Fruit fly (Drosophila melanogaster) whole organism, embryonic: ENCODE results near the gene sip3.
A peak's percentile ranks its signal among the peaks of the same experiment; 100 is the strongest.

Experiments
- ATbp ChIP-seq: fragments of 200-800 bp; sonication (Bioruptor generic); optimal IDR thresholded peaks from 2 replicates; lab custom pipeline; 2017; ENCODE audit warnings: missing biosample characterization, mild to moderate bottlenecking, missing genetic modification characterization, missing genetic modification reagents
- BEAF-32 ChIP-seq: fragments of 200-800 bp; sonication (Bioruptor generic); optimal IDR thresholded peaks from 3 replicates; lab custom pipeline; 2017; ENCODE audit warnings: missing biosample characterization, missing genetic modification characterization, mild to moderate bottlenecking, moderate library complexity, missing genetic modification reagents
- CG13287 ChIP-seq: fragments of 200-800 bp; sonication (Bioruptor generic); IDR thresholded peaks from 2 replicates; pipeline ENCODE4 v1.3.6; 2022; ENCODE audit warnings: missing biosample characterization, missing genetic modification characterization; ENCODE audit not compliant: partially characterized antibody
- CG13424 ChIP-seq: fragments of 200-800 bp; sonication (Bioruptor generic); optimal IDR thresholded peaks from 2 replicates; lab custom pipeline; 2019; ENCODE audit warnings: missing biosample characterization, mild to moderate bottlenecking, missing genetic modification characterization, moderate library complexity
- CG14014 ChIP-seq: fragments of 200-800 bp; sonication (Bioruptor generic); IDR thresholded peaks from 2 replicates; pipeline ENCODE4 v1.3.6; 2022; ENCODE audit warnings: missing biosample characterization, missing genetic modification characterization
- CG1603 ChIP-seq: fragments of 200-800 bp; sonication (Bioruptor generic); optimal IDR thresholded peaks from 2 replicates; lab custom pipeline; 2019; ENCODE audit warnings: missing biosample characterization, mild to moderate bottlenecking, missing genetic modification characterization, moderate library complexity
- CG17328 ChIP-seq: fragments of 200-800 bp; sonication (Bioruptor generic); IDR thresholded peaks from 2 replicates; pipeline ENCODE4 v1.3.6; 2022; ENCODE audit warnings: missing biosample characterization, missing genetic modification characterization
- CG17361 ChIP-seq: fragments of 200-800 bp; sonication (Bioruptor generic); IDR thresholded peaks from 3 replicates; pipeline ENCODE4 v1.3.6; 2022; ENCODE audit warnings: missing biosample characterization, missing genetic modification characterization
- CG2116 ChIP-seq: fragments of 200-800 bp; sonication (Bioruptor generic); optimal IDR thresholded peaks from 3 replicates; lab custom pipeline; 2018; ENCODE audit warnings: missing biosample characterization, mild to moderate bottlenecking, missing genetic modification characterization
- CG2120 ChIP-seq: fragments of 200-800 bp; sonication (Bioruptor generic); optimal IDR thresholded peaks from 3 replicates; lab custom pipeline; 2016; ENCODE audit warnings: missing biosample characterization, missing genetic modification characterization
- CG34224 ChIP-seq: fragments of 200-800 bp; sonication (Bioruptor generic); IDR thresholded peaks from 3 replicates; pipeline ENCODE4 v1.3.6; 2022; ENCODE audit warnings: missing biosample characterization, missing genetic modification characterization; ENCODE audit not compliant: partially characterized antibody
- CG4360 ChIP-seq: fragments of 200-800 bp; sonication (Bioruptor generic); IDR thresholded peaks from 2 replicates; pipeline ENCODE4 v1.3.6; 2022; ENCODE audit warnings: missing biosample characterization, missing genetic modification characterization
- CG7357 ChIP-seq: fragments of 200-800 bp; sonication (Bioruptor generic); IDR thresholded peaks from 3 replicates; pipeline ENCODE4 v1.3.6; 2022; ENCODE audit warnings: missing biosample characterization, missing genetic modification characterization
- CG9215 ChIP-seq: fragments of 200-800 bp; sonication (Bioruptor generic); IDR thresholded peaks from 2 replicates; pipeline ENCODE4 v1.3.6; 2022; ENCODE audit warnings: missing biosample characterization, missing genetic modification characterization
- CG9609 ChIP-seq: fragments of 200-800 bp; sonication (Bioruptor generic); optimal IDR thresholded peaks from 3 replicates; lab custom pipeline; 2016; ENCODE audit warnings: missing biosample characterization, missing genetic modification characterization
- CHES-1-like ChIP-seq: fragments of 200-800 bp; sonication (Bioruptor generic); optimal IDR thresholded peaks from 2 replicates; lab custom pipeline; 2016; ENCODE audit warnings: missing biosample characterization, missing genetic modification characterization
- Dip3 ChIP-seq: fragments of 200-800 bp; sonication (Bioruptor generic); optimal IDR thresholded peaks from 3 replicates; lab custom pipeline; 2016; ENCODE audit warnings: missing biosample characterization, missing genetic modification characterization
- Dll ChIP-seq: fragments of 200-800 bp; sonication (Bioruptor generic); IDR thresholded peaks from 4 replicates; pipeline ENCODE4 v1.3.6; 2022; ENCODE audit warnings: missing biosample characterization, missing genetic modification characterization; ENCODE audit not compliant: partially characterized antibody
- Doc2 ChIP-seq: fragments of 200-800 bp; sonication (Bioruptor generic); IDR thresholded peaks from 2 replicates; pipeline ENCODE4 v1.3.6; 2022; ENCODE audit warnings: missing biosample characterization, missing genetic modification characterization
- Doc3 ChIP-seq: fragments of 200-800 bp; sonication (Bioruptor generic); IDR thresholded peaks from 3 replicates; pipeline ENCODE4 v1.3.6; 2022; ENCODE audit warnings: missing biosample characterization, missing genetic modification characterization; ENCODE audit not compliant: partially characterized antibody
- E2f2 ChIP-seq: fragments of 200-800 bp; sonication (Bioruptor generic); IDR thresholded peaks from 2 replicates; pipeline ENCODE4 v1.3.6; 2022; ENCODE audit warnings: missing biosample characterization, missing genetic modification characterization
- Elba2 ChIP-seq: fragments of 200-800 bp; sonication (Bioruptor generic); optimal IDR thresholded peaks from 3 replicates; lab custom pipeline; 2016; ENCODE audit warnings: missing biosample characterization, missing genetic modification characterization
- HLH54F ChIP-seq: fragments of 200-800 bp; sonication (Bioruptor generic); optimal IDR thresholded peaks from 3 replicates; lab custom pipeline; 2016; ENCODE audit warnings: missing biosample characterization, missing genetic modification characterization
- Opbp ChIP-seq: fragments of 200-800 bp; sonication (Bioruptor generic); IDR thresholded peaks from 3 replicates; pipeline ENCODE4 v1.3.6; 2022; ENCODE audit warnings: missing biosample characterization, missing genetic modification characterization; ENCODE audit not compliant: partially characterized antibody
- Sry-δ ChIP-seq: fragments of 200-800 bp; sonication (Bioruptor generic); optimal IDR thresholded peaks from 2 replicates; lab custom pipeline; 2016; ENCODE audit warnings: missing biosample characterization, missing genetic modification characterization
- Vsx1 ChIP-seq: fragments of 200-800 bp; sonication (Bioruptor generic); optimal IDR thresholded peaks from 2 replicates; lab custom pipeline; 2017; ENCODE audit warnings: missing biosample characterization, mild to moderate bottlenecking, missing genetic modification characterization, missing genetic modification reagents
- YL-1 ChIP-seq: fragments of 200-800 bp; sonication (Bioruptor generic); optimal IDR thresholded peaks from 3 replicates; lab custom pipeline; 2017; ENCODE audit warnings: missing biosample characterization, mild to moderate bottlenecking, missing genetic modification characterization
- btn ChIP-seq: fragments of 200-800 bp; sonication (Bioruptor generic); optimal IDR thresholded peaks from 2 replicates; lab custom pipeline; 2016; ENCODE audit warnings: missing biosample characterization, missing genetic modification characterization
- crp ChIP-seq, 2 experiments: fragments of 200-800 bp; sonication (Bioruptor generic); optimal IDR thresholded peaks; 2 replicates in 1 of 2; 3 replicates in 1 of 2; lab custom pipeline; 2017; ENCODE audit warnings: missing biosample characterization in 2 of 2, missing genetic modification characterization in 2 of 2, mild to moderate bottlenecking in 1 of 2, moderate library complexity in 1 of 2
- cwo ChIP-seq: fragments of 200-800 bp; sonication (Bioruptor generic); optimal IDR thresholded peaks from 3 replicates; lab custom pipeline; 2017; ENCODE audit warnings: missing biosample characterization, missing genetic modification characterization, mild to moderate bottlenecking, moderate library complexity, missing genetic modification reagents
- dimm ChIP-seq: fragments of 200-800 bp; sonication (Bioruptor generic); IDR thresholded peaks from 2 replicates; pipeline ENCODE4 v1.3.6; 2022; ENCODE audit warnings: missing biosample characterization, missing genetic modification characterization
- esg ChIP-seq: fragments of 200-800 bp; sonication (Bioruptor generic); conservative IDR thresholded peaks from 2 replicates; pipeline ENCODE4 v1.3.6; 2022; ENCODE audit warnings: missing biosample characterization, missing genetic modification characterization
- gfzf ChIP-seq: fragments of 200-800 bp; sonication (Bioruptor generic); optimal IDR thresholded peaks from 2 replicates; lab custom pipeline; 2016; ENCODE audit warnings: missing biosample characterization, mild to moderate bottlenecking, missing genetic modification characterization, moderate library complexity
- gsb ChIP-seq: fragments of 200-800 bp; sonication (Bioruptor generic); IDR thresholded peaks from 2 replicates; pipeline ENCODE4 v1.3.6; 2022; ENCODE audit warnings: missing biosample characterization, missing genetic modification characterization
- inv ChIP-seq: fragments of 200-800 bp; sonication (Bioruptor generic); IDR thresholded peaks from 2 replicates; pipeline ENCODE4 v1.3.6; 2022; ENCODE audit warnings: missing biosample characterization, missing genetic modification characterization; ENCODE audit not compliant: partially characterized antibody
- oc ChIP-seq: fragments of 200-800 bp; sonication (Bioruptor generic); optimal IDR thresholded peaks from 2 replicates; lab custom pipeline; 2018; ENCODE audit warnings: missing biosample characterization, mild to moderate bottlenecking, missing genetic modification characterization, moderate library complexity
- onecut ChIP-seq: fragments of 200-800 bp; sonication (Bioruptor generic); IDR thresholded peaks from 2 replicates; pipeline ENCODE4 v1.3.6; 2022; ENCODE audit warnings: missing biosample characterization, missing genetic modification characterization
- run ChIP-seq: fragments of 200-800 bp; sonication (Bioruptor generic); optimal IDR thresholded peaks from 3 replicates; lab custom pipeline; 2018; ENCODE audit warnings: missing biosample characterization, mild to moderate bottlenecking, missing genetic modification characterization
- salm ChIP-seq: fragments of 200-800 bp; sonication (Bioruptor generic); optimal IDR thresholded peaks from 2 replicates; lab custom pipeline; 2018; ENCODE audit warnings: missing biosample characterization, mild to moderate bottlenecking, missing genetic modification characterization
- schlank ChIP-seq: fragments of 200-800 bp; sonication (Bioruptor generic); optimal IDR thresholded peaks from 2 replicates; lab custom pipeline; 2018; ENCODE audit warnings: missing biosample characterization, mild to moderate bottlenecking, missing genetic modification characterization
- sens ChIP-seq: fragments of 200-800 bp; sonication (Bioruptor generic); peaks from one replicate; lab custom pipeline; 2016; ENCODE audit warnings: missing biosample characterization, missing genetic modification characterization
- sisA ChIP-seq: fragments of 200-800 bp; sonication (Bioruptor generic); IDR thresholded peaks from 2 replicates; pipeline ENCODE4 v1.3.6; 2022; ENCODE audit warnings: missing biosample characterization, missing genetic modification characterization
- ssp ChIP-seq: fragments of 200-800 bp; sonication (Bioruptor generic); IDR thresholded peaks from 2 replicates; pipeline ENCODE4 v1.3.6; 2022; ENCODE audit warnings: missing biosample characterization, missing genetic modification characterization
- trem ChIP-seq: fragments of 200-800 bp; optimal IDR thresholded peaks from 3 replicates; lab custom pipeline; 2019; ENCODE audit warnings: missing biosample characterization, mild to moderate bottlenecking, missing genetic modification characterization, moderate library complexity
- unc-4 ChIP-seq: fragments of 200-800 bp; sonication (Bioruptor generic); IDR thresholded peaks from 2 replicates; pipeline ENCODE4 v1.3.6; 2022; ENCODE audit warnings: missing biosample characterization, missing genetic modification characterization; ENCODE audit not compliant: partially characterized antibody
- zen ChIP-seq: fragments of 200-800 bp; sonication (Bioruptor generic); optimal IDR thresholded peaks from 3 replicates; lab custom pipeline; 2018; ENCODE audit warnings: missing biosample characterization, mild to moderate bottlenecking, missing genetic modification characterization, moderate library complexity
- zen2 ChIP-seq: fragments of 200-800 bp; sonication (Bioruptor generic); IDR thresholded peaks from 3 replicates; pipeline ENCODE4 v1.3.6; 2022; ENCODE audit warnings: missing biosample characterization, missing genetic modification characterization; ENCODE audit not compliant: partially characterized antibody
- zfh2 ChIP-seq: fragments of 200-800 bp; sonication (Bioruptor generic); optimal IDR thresholded peaks from 2 replicates; lab custom pipeline; 2016; ENCODE audit warnings: missing biosample characterization, missing genetic modification characterization

The sip3 gene

dm6 chr3R:31736776-31737175 is 35.2 kb upstream of the sip3 start, which contains the start of the genes CstF50 and CG11563 (continued):
- TF ChIP-seq zen (tag; lab: Kevin White, UChicago) (peak; percentile 15), trem (tag; lab: Kevin White, UChicago) (peak; percentile 56), crp (GFP tag; optimal IDR thresholded peaks at IDR 0.05; lab: Kevin White, UChicago) (peak in 1 of 2 experiments; percentile 69), esg (GFP tag; lab: Robert Waterston, UW) (no peak), cwo (GFP tag; lab: Kevin White, UChicago) (peak; percentile 91), CG13287 (GFP tag; lab: Robert Waterston, UW) (peak; percentile 76), CG17361 (GFP tag; lab: Robert Waterston, UW) (no peak), E2f2 (GFP tag; lab: Robert Waterston, UW) (peak; percentile 34), CG34224 (GFP tag; lab: Robert Waterston, UW) (peak; percentile 49; the same call in 2 of the 3 replicates), YL-1 (GFP tag; lab: Kevin White, UChicago) (peak; percentile 85), CG4360 (GFP tag; lab: Robert Waterston, UW) (no peak), zen2 (GFP tag; lab: Robert Waterston, UW) (no peak; the same call in 2 of the 3 replicates), CG17328 (GFP tag; lab: Robert Waterston, UW) (no peak), Opbp (peak; percentile 62; the same call in 1 of the 3 replicates), zfh2 (no peak), CHES-1-like (peak; percentile 13), CG2116 (peak; percentile 24), Doc2 (GFP tag; lab: Robert Waterston, UW) (no peak), Dll (GFP tag; lab: Robert Waterston, UW) (peak; percentile 54; the same call in 2 of the 4 replicates), CG13424 (tag; lab: Kevin White, UChicago) (no peak), onecut (GFP tag; lab: Robert Waterston, UW) (no peak)
- TF ChIP-seq, all 482 proteins: peak for 46

- 0 out of 4 replicates have a peak, but pooled peaks have one; percentile 42 for TF ChIP-seq Dll (GFP tag; lab: Robert Waterston, UW)
- TF ChIP-seq ATbp (GFP tag; lab: Kevin White, UChicago) = no peak
- TF ChIP-seq btn (GFP tag; lab: Kevin White, UChicago) = no peak
- no peak for TF ChIP-seq CG14014 (GFP tag; lab: Robert Waterston, UW)
- TF ChIP-seq HLH54F (GFP tag; lab: Kevin White, UChicago) = no peak
- peak; percentile 3 for TF ChIP-seq gfzf (GFP tag; lab: Kevin White, UChicago)
- TF ChIP-seq Elba2 (GFP tag; lab: Kevin White, UChicago) = peak; percentile 53
- no peak for TF ChIP-seq gsb (GFP tag; lab: Robert Waterston, UW)
- peak; percentile 49 for TF ChIP-seq sens (GFP tag; lab: Kevin White, UChicago)
- peak; percentile 66 for TF ChIP-seq Sry-δ (GFP tag; lab: Kevin White, UChicago)
- TF ChIP-seq CG9215 (GFP tag; lab: Robert Waterston, UW) = no peak
- TF ChIP-seq oc (tag; lab: Kevin White, UChicago) = no peak
- TF ChIP-seq Dip3 (GFP tag; lab: Kevin White, UChicago) = no peak
- TF ChIP-seq Vsx1 = no peak
- TF ChIP-seq CG9609 = no peak
- peak; percentile 47 for TF ChIP-seq BEAF-32 (GFP tag; lab: Kevin White, UChicago)
- TF ChIP-seq CG1603 (tag; lab: Kevin White, UChicago) = peak; percentile 12
- no peak for TF ChIP-seq CG7357 (GFP tag; lab: Robert Waterston, UW)
- no peak for TF ChIP-seq schlank (tag; lab: Kevin White, UChicago)
- TF ChIP-seq sisA (GFP tag; lab: Robert Waterston, UW) = no peak
- TF ChIP-seq dimm = no peak
- no peak for TF ChIP-seq inv
- 0 out of 3 replicates have a peak, but pooled peaks have one; percentile 11 for TF ChIP-seq Doc3 (GFP tag; lab: Robert Waterston, UW)
- peak; percentile 33; the same call in 1 of the 2 replicates for TF ChIP-seq ssp (GFP tag; lab: Robert Waterston, UW)
- peak; percentile 14 for TF ChIP-seq CG2120 (GFP tag; lab: Kevin White, UChicago)
- 0 out of 2 replicates have a peak, but pooled peaks have one; percentile 33 for TF ChIP-seq unc-4 (GFP tag; lab: Robert Waterston, UW)
- no peak for TF ChIP-seq run (tag; lab: Kevin White, UChicago)
- TF ChIP-seq salm (tag; lab: Kevin White, UChicago) = no peak
These were observed 33.9 kb upstream of the sip3 start, which contains the start of gene eEF1alpha2 for dm6 chr3R:31738060-31738619. Gene eEF1alpha2 (plus strand): TSS chr3R:31738468.
